Worm (Caenorhabditis elegans) whole organism, L4/young adult: Measurements from ENCODE around the gene M110.7.

ENCODE experiments used
- W03F9.2 ChIP-seq: fragments of 150-350 bp; optimal IDR thresholded peaks from 2 replicates; lab custom pipeline; 2014; ENCODE audit warnings: missing biosample characterization, missing genetic modification characterization
- dao-5 ChIP-seq: sonication (generic microtip); optimal IDR thresholded peaks from 2 replicates; lab custom pipeline; 2016; ENCODE audit warnings: missing genotype, missing genetic modification characterization, moderate library complexity, missing compliant biosample characterization
- him-1 ChIP-seq: sonication (generic microtip); optimal IDR thresholded peaks from 2 replicates; lab custom pipeline; 2016; ENCODE audit warnings: missing genotype, missing genetic modification reagents, missing genetic modification characterization, missing compliant biosample characterization

DNA sequence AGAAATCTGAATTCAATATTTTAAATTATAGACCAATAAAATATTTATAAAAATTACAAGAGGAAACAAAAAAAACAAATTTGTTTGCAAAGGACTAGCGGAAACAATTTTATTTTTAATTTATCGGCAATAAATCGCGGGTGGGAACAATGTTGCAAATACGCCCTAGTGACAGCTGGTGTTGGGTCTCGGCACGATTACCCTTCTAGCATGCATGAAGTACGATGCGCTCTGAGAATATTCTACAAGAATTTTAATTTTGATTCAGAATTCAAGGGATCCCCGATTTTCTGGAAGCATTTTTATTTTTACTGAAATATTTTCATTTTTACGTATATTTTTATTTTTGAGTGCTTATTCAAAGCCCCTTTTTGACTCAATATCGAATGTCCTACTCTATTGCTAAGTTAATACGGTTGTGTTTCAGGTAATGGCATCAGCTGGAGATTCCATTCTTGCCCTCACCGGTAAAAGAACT is 47.5 kb upstream of the M110.7 start, which contains the start of the genes mig-5 and cct-1:
- TF ChIP-seq him-1 (tag; lab: Kevin White, UChicago): peak; percentile 84
- peak; percentile 96 for TF ChIP-seq W03F9.2
- no peak for TF ChIP-seq dao-5
